Worm (Caenorhabditis elegans): ENCODE results near the gene Y39A3CL.4.

The Y39A3CL.4 gene

ce11 chrIII:1777969-1778368 lies at the start of gene Y39A3CL.4:
Y39A3CL.4 (minus strand) TSS chrIII:1778069.
- TF ChIP-seq med-1 (GFP tag; optimal IDR thresholded peaks at IDR 0.05; ENCODE audit: insufficient read depth) (no peak), tab-1 (GFP tag; IDR thresholded peaks at IDR 0.05) (no peak), ref-1 (GFP tag; conservative IDR thresholded peaks at IDR 0.05) (no peak), cog-1 (tag; optimal IDR thresholded peaks at IDR 0.05) (no peak), ztf-29 (GFP tag; IDR thresholded peaks at IDR 0.05) (no peak), flt-1 (GFP tag; IDR thresholded peaks at IDR 0.05) (no peak), klf-2 (GFP tag; conservative IDR thresholded peaks at IDR 0.05) (no peak), T22C8.4 (GFP tag; IDR thresholded peaks at IDR 0.05) (no peak), ztf-23 (GFP tag; IDR thresholded peaks at IDR 0.05) (no peak)

- TF ChIP-seq ztf-29 (GFP tag; IDR thresholded peaks at IDR 0.05) (peak; percentile 29; the same call in 1 of the 2 replicates), T22C8.4 (GFP tag; IDR thresholded peaks at IDR 0.05) (no peak), klf-2 (GFP tag; conservative IDR thresholded peaks at IDR 0.05) (no peak), cog-1 (tag; optimal IDR thresholded peaks at IDR 0.05) (no peak), ref-1 (GFP tag; conservative IDR thresholded peaks at IDR 0.05) (no peak), ztf-23 (GFP tag; IDR thresholded peaks at IDR 0.05) (peak; percentile 77), flt-1 (GFP tag; IDR thresholded peaks at IDR 0.05) (peak; percentile 90), med-1 (GFP tag; optimal IDR thresholded peaks at IDR 0.05; ENCODE audit: insufficient read depth) (peak; percentile 80), tab-1 (GFP tag; IDR thresholded peaks at IDR 0.05) (peak; percentile 88)
Measured at ce11 chrIII:1824264-1824922, 46.5 kb upstream of the Y39A3CL.4 start, which contains the start of the genes pvf-1 and Y39A3CL.7. pvf-1 (minus strand) TSS chrIII:1824314. Y39A3CL.7 (plus strand) TSS chrIII:1824919.

- no peak for TF ChIP-seq ref-1 (GFP tag; conservative IDR thresholded peaks at IDR 0.05)
- TF ChIP-seq tab-1 (GFP tag; IDR thresholded peaks at IDR 0.05) = no peak
- no peak for TF ChIP-seq cog-1 (tag; optimal IDR thresholded peaks at IDR 0.05)
- TF ChIP-seq flt-1 (GFP tag; IDR thresholded peaks at IDR 0.05) = no peak
- TF ChIP-seq klf-2 (GFP tag; conservative IDR thresholded peaks at IDR 0.05) = no peak
- TF ChIP-seq ztf-23 (GFP tag; IDR thresholded peaks at IDR 0.05) = no peak
Measured at ce11 chrIII:1819049-1819597, 41.3 kb upstream of the Y39A3CL.4 start.

DNA sequence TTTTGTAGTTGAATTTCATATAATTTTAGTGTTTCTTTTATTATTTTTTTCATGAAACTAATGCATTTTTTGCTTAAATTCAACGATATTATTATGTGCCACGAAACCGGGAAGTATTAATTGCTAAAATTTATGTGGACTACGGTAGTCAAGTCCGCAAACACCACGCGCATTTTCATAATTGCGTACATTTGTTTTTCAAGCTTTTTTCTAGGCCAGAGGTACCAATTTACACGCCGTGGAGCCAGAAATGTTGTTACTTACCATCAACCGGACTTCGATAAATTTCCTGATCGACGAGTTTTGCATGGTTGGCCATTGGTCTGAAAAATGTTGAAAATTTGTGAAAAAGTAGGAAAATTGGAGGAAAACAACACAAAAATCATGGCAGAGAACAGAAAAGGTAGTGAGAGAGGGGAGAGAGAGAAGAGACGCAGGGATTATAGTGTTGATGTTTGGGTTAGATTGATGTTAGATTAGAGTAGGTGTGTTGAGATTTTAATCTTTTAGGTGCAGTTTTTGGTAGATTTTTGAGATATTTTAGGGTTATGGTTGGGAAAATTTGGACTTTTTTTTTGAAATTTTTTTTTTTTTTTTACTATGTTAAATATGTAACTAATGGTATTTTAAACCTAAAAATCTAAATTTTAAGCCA lies 40.3 kb upstream of the Y39A3CL.4 start, which contains the start of gene clp-4:
Gene clp-4, minus strand, starts transcription at position 323 of the 655 bp plus-strand sequence.
- TF ChIP-seq ztf-23 (GFP tag; IDR thresholded peaks at IDR 0.05) (no peak), klf-2 (GFP tag; conservative IDR thresholded peaks at IDR 0.05) (no peak), med-1 (GFP tag; optimal IDR thresholded peaks at IDR 0.05; ENCODE audit: insufficient read depth) (no peak), ztf-29 (GFP tag; IDR thresholded peaks at IDR 0.05) (no peak), cog-1 (tag; optimal IDR thresholded peaks at IDR 0.05) (no peak), T22C8.4 (GFP tag; IDR thresholded peaks at IDR 0.05) (no peak), ref-1 (GFP tag; conservative IDR thresholded peaks at IDR 0.05) (no peak), tab-1 (GFP tag; IDR thresholded peaks at IDR 0.05) (no peak), flt-1 (GFP tag; IDR thresholded peaks at IDR 0.05) (no peak)

DNA sequence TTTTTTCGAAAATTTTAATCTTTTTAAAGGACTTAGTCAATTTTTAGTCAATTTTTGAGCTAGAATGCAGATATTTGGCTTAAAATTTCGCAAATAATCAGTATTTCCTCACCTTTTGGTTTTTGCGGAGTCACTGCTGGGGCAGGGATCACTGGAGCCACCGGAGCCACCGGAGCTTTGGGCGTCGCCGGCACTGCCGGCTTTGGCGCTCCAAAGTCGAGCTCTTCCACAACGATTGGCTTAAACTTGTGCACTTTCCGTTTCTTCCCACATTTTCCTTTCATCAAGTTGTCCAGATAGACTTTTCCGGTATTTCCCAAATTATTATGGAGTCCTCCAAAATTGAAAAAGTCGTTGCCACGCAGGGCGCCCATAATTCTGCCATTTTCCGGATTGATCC lies 36.4 kb upstream of the Y39A3CL.4 start:
- no peak for TF ChIP-seq klf-2 (GFP tag; conservative IDR thresholded peaks at IDR 0.05)
- TF ChIP-seq med-1 (GFP tag; optimal IDR thresholded peaks at IDR 0.05; ENCODE audit: insufficient read depth) = no peak
- no peak for TF ChIP-seq tab-1 (GFP tag; IDR thresholded peaks at IDR 0.05)
- no peak for TF ChIP-seq ztf-23 (GFP tag; IDR thresholded peaks at IDR 0.05)
- TF ChIP-seq ztf-29 (GFP tag; IDR thresholded peaks at IDR 0.05) = no peak

- peak; percentile 98 for TF ChIP-seq T22C8.4 (GFP tag; IDR thresholded peaks at IDR 0.05)
Measured at ce11 chrIII:1807297-1807935, 29.5 kb upstream of the Y39A3CL.4 start.

- no peak for TF ChIP-seq ref-1 (GFP tag; conservative IDR thresholded peaks at IDR 0.05)
- TF ChIP-seq flt-1 (GFP tag; IDR thresholded peaks at IDR 0.05) = no peak
- TF ChIP-seq klf-2 (GFP tag; conservative IDR thresholded peaks at IDR 0.05) = no peak
- no peak for TF ChIP-seq ztf-29 (GFP tag; IDR thresholded peaks at IDR 0.05)
- peak; percentile 84 for TF ChIP-seq T22C8.4 (GFP tag; IDR thresholded peaks at IDR 0.05)
- TF ChIP-seq tab-1 (GFP tag; IDR thresholded peaks at IDR 0.05) = no peak
Measured at ce11 chrIII:1806183-1806798, 28.4 kb upstream of the Y39A3CL.4 start.

ce11 chrIII:1805415-1806008 lies 27.6 kb upstream of the Y39A3CL.4 start:
- no peak for TF ChIP-seq flt-1 (GFP tag; IDR thresholded peaks at IDR 0.05)
- TF ChIP-seq T22C8.4 (GFP tag; IDR thresholded peaks at IDR 0.05) = peak; percentile 87

- no peak for TF ChIP-seq tab-1 (GFP tag; IDR thresholded peaks at IDR 0.05)
- no peak for TF ChIP-seq klf-2 (GFP tag; conservative IDR thresholded peaks at IDR 0.05)
- TF ChIP-seq med-1 (GFP tag; optimal IDR thresholded peaks at IDR 0.05; ENCODE audit: insufficient read depth) = no peak
- no peak for TF ChIP-seq cog-1 (tag; optimal IDR thresholded peaks at IDR 0.05)
- TF ChIP-seq ztf-23 (GFP tag; IDR thresholded peaks at IDR 0.05) = no peak
- TF ChIP-seq flt-1 (GFP tag; IDR thresholded peaks at IDR 0.05) = no peak
- no peak for TF ChIP-seq ztf-29 (GFP tag; IDR thresholded peaks at IDR 0.05)
- no peak for TF ChIP-seq ref-1 (GFP tag; conservative IDR thresholded peaks at IDR 0.05)
- TF ChIP-seq T22C8.4 (GFP tag; IDR thresholded peaks at IDR 0.05) = no peak
Measured at ce11 chrIII:1804477-1804876, 26.6 kb upstream of the Y39A3CL.4 start.

All from whole organism, midembryonic.